Worm (Caenorhabditis elegans): Measurements from ENCODE around the gene syx-5.

ce11 chrV:11741078-11741477 lies 23.6 kb upstream of the syx-5 start:
- no peak for TF ChIP-seq ref-1 (GFP tag; conservative IDR thresholded peaks at IDR 0.05)
- TF ChIP-seq cog-1 (tag; optimal IDR thresholded peaks at IDR 0.05) = no peak
- no peak for TF ChIP-seq flt-1 (GFP tag; IDR thresholded peaks at IDR 0.05)
- TF ChIP-seq tab-1 (GFP tag; IDR thresholded peaks at IDR 0.05) = no peak
- TF ChIP-seq klf-2 (GFP tag; conservative IDR thresholded peaks at IDR 0.05) = no peak

Data from whole organism, midembryonic.